Worm (Caenorhabditis elegans): ENCODE data around the gene rpia-1.

The rpia-1 gene

ce11 chrIII:7165276-7165675 lies 42.3 kb downstream of the rpia-1 start:
- no peak for TF ChIP-seq isw-1 (GFP tag; IDR thresholded peaks at IDR 0.05)
- no peak for TF ChIP-seq lin-35 (GFP tag; optimal IDR thresholded peaks at IDR 0.05)
- TF ChIP-seq mep-1 (tag; optimal IDR thresholded peaks at IDR 0.05) = no peak
- TF ChIP-seq nhr-19 (GFP tag; conservative IDR thresholded peaks at IDR 0.05) = no peak
- TF ChIP-seq nhr-237 (tag; optimal IDR thresholded peaks at IDR 0.05) = no peak
- TF ChIP-seq rnt-1 (tag; optimal IDR thresholded peaks at IDR 0.05) = no peak

ce11 chrIII:7165816-7166229 lies 42.9 kb downstream of the rpia-1 start:
- TF ChIP-seq ztf-4 (tag; optimal IDR thresholded peaks at IDR 0.05) = no peak
- TF ChIP-seq pax-3 (tag; optimal IDR thresholded peaks at IDR 0.05) = no peak
- TF ChIP-seq pag-3 (tag; optimal IDR thresholded peaks at IDR 0.05; ENCODE audit: borderline replicate concordance, insufficient read depth) = no peak
- no peak for TF ChIP-seq nhr-85 (tag)
- TF ChIP-seq nhr-12 (tag; optimal IDR thresholded peaks at IDR 0.05) = no peak
- peak; percentile 43 for TF ChIP-seq nhr-71 (tag; optimal IDR thresholded peaks at IDR 0.05)
- no peak for TF ChIP-seq zag-1 (tag; optimal IDR thresholded peaks at IDR 0.05)
- TF ChIP-seq rnt-1 (tag; optimal IDR thresholded peaks at IDR 0.05) = no peak
- peak; percentile 37 to 54 for TF ChIP-seq efl-1 (optimal IDR thresholded peaks at IDR 0.05)
- peak; percentile 62 to 92 for TF ChIP-seq efl-1 (GFP tag; optimal IDR thresholded peaks at IDR 0.05 in 1 of 2)
- TF ChIP-seq aly-2 (tag; optimal IDR thresholded peaks at IDR 0.05) = no peak
- TF ChIP-seq snpc-4 (tag; optimal IDR thresholded peaks at IDR 0.05) = no peak
- TF ChIP-seq xbp-1 (tag; optimal IDR thresholded peaks at IDR 0.05) = peak; percentile 77
- TF ChIP-seq unc-30 (tag; optimal IDR thresholded peaks at IDR 0.05) = no peak
- peak in 1 of 2 experiments; percentile 47 for TF ChIP-seq lsy-2 (tag; optimal IDR thresholded peaks at IDR 0.05)
- peak; percentile 5 for TF ChIP-seq zip-4 (GFP tag; optimal IDR thresholded peaks at IDR 0.05)
- no peak for TF ChIP-seq hlh-4 (tag; optimal IDR thresholded peaks at IDR 0.05)
- TF ChIP-seq mab-9 (GFP tag; IDR thresholded peaks at IDR 0.05) = no peak
- TF ChIP-seq fkh-10 (GFP tag; optimal IDR thresholded peaks at IDR 0.05) = no peak
- no peak for TF ChIP-seq unc-62 (GFP tag; optimal IDR thresholded peaks at IDR 0.05)
- peak; percentile 83 for TF ChIP-seq elt-2 (tag; optimal IDR thresholded peaks at IDR 0.05)
- TF ChIP-seq mdl-1 (tag; optimal IDR thresholded peaks at IDR 0.05) = peak in 1 of 2 experiments; percentile 11
- TF ChIP-seq isw-1 (GFP tag; IDR thresholded peaks at IDR 0.05) = peak; percentile 17; the same call in 1 of the 2 replicates
- peak; percentile 26 for TF ChIP-seq lin-15B (tag; optimal IDR thresholded peaks at IDR 0.05)
- TF ChIP-seq elt-3 (tag; optimal IDR thresholded peaks at IDR 0.05) = no peak
- TF ChIP-seq nhr-90 (tag; optimal IDR thresholded peaks at IDR 0.05; ENCODE audit: poor library complexity) = peak; percentile 17
- no peak for TF ChIP-seq nhr-77 (tag; optimal IDR thresholded peaks at IDR 0.05)
- TF ChIP-seq nhr-11 (tag; optimal IDR thresholded peaks at IDR 0.05) = no peak
- TF ChIP-seq swsn-7 (tag; optimal IDR thresholded peaks at IDR 0.05) = peak; percentile 3
- TF ChIP-seq blmp-1 (tag; optimal IDR thresholded peaks at IDR 0.05) = peak; percentile 53
- TF ChIP-seq hlh-17 (GFP tag; optimal IDR thresholded peaks at IDR 0.05; ENCODE audit: borderline replicate concordance) = no peak
- TF ChIP-seq mep-1 (tag; optimal IDR thresholded peaks at IDR 0.05) = peak; percentile 45
- TF ChIP-seq jun-1 (tag; optimal IDR thresholded peaks at IDR 0.05) = peak; percentile 10
- no peak for TF ChIP-seq sup-37 (GFP tag; optimal IDR thresholded peaks at IDR 0.05)
- peak; percentile 82 for TF ChIP-seq skn-1 (tag; optimal IDR thresholded peaks at IDR 0.05)
- peak; percentile 68 for TF ChIP-seq lin-14 (GFP tag; optimal IDR thresholded peaks at IDR 0.05)
- TF ChIP-seq nhr-20 (tag; optimal IDR thresholded peaks at IDR 0.05) = peak; percentile 16
- no peak for TF ChIP-seq unc-130 (tag; optimal IDR thresholded peaks at IDR 0.05)
- peak; percentile 3 for TF ChIP-seq fkh-8 (tag; optimal IDR thresholded peaks at IDR 0.05)
- TF ChIP-seq nhr-47 (tag; optimal IDR thresholded peaks at IDR 0.05) = no peak
- peak; percentile 60 to 77 for TF ChIP-seq lin-35 (GFP tag; optimal IDR thresholded peaks at IDR 0.05)
- peak; percentile 39 to 66 (median 52) for TF ChIP-seq dpl-1 (GFP tag; optimal IDR thresholded peaks at IDR 0.05)
- peak in 1 of 2 experiments; percentile 23 for TF ChIP-seq egl-27 (tag; optimal IDR thresholded peaks at IDR 0.05)
- TF ChIP-seq ztf-11 (tag; optimal IDR thresholded peaks at IDR 0.05) = no peak
- peak in 1 of 3 experiments; percentile 57 for TF ChIP-seq ceh-82 (tag; optimal IDR thresholded peaks at IDR 0.05)
- no peak for TF ChIP-seq ceh-88 (GFP tag; IDR thresholded peaks at IDR 0.05)
- TF ChIP-seq pqm-1 (tag; optimal IDR thresholded peaks at IDR 0.05) = no peak
